Fruit fly (Drosophila melanogaster) whole organism, prepupa: ENCODE results near the gene CG14421.

Source experiments
- Blimp-1 ChIP-seq: fragments of 200-800 bp; sonication (Bioruptor generic); optimal IDR thresholded peaks from 3 replicates; lab custom pipeline; 2017; ENCODE audit warnings: missing biosample characterization, missing genetic modification characterization, mild to moderate bottlenecking, moderate library complexity, missing genetic modification reagents
- CG10631 ChIP-seq: fragments of 200-800 bp; sonication (Bioruptor generic); optimal IDR thresholded peaks from 2 replicates; lab custom pipeline; 2016; ENCODE audit warnings: missing biosample characterization, missing genetic modification characterization
- CG10669 ChIP-seq: fragments of 200-800 bp; sonication (Bioruptor generic); optimal IDR thresholded peaks from 3 replicates; lab custom pipeline; 2018; ENCODE audit warnings: missing biosample characterization, mild to moderate bottlenecking, missing genetic modification characterization, moderate library complexity
- CG11294 ChIP-seq: fragments of 200-800 bp; sonication (Bioruptor generic); IDR thresholded peaks from 2 replicates; pipeline ENCODE4 v1.3.6; 2022; ENCODE audit warnings: missing biosample characterization, missing genetic modification characterization
- CG11902 ChIP-seq: fragments of 200-800 bp; sonication (Bioruptor generic); optimal IDR thresholded peaks from 3 replicates; lab custom pipeline; 2016; ENCODE audit warnings: missing biosample characterization, missing genetic modification characterization
- CG15336 ChIP-seq: fragments of 200-800 bp; sonication (Bioruptor generic); IDR thresholded peaks from 2 replicates; pipeline ENCODE4 v1.3.6; 2022; ENCODE audit warnings: missing biosample characterization, missing genetic modification characterization
- CG16779 ChIP-seq: fragments of 200-800 bp; sonication (Bioruptor generic); optimal IDR thresholded peaks from 3 replicates; lab custom pipeline; 2017; ENCODE audit warnings: missing biosample characterization, mild to moderate bottlenecking, missing genetic modification characterization
- CG3032 ChIP-seq: fragments of 200-800 bp; optimal IDR thresholded peaks from 2 replicates; lab custom pipeline; 2019; ENCODE audit warnings: missing biosample characterization, mild to moderate bottlenecking, missing genetic modification characterization, moderate library complexity
- CG31627 ChIP-seq: fragments of 200-800 bp; sonication (Bioruptor generic); optimal IDR thresholded peaks from 3 replicates; lab custom pipeline; 2016; ENCODE audit warnings: missing biosample characterization, missing genetic modification characterization
- CG6163 ChIP-seq: fragments of 200-800 bp; sonication (Bioruptor generic); IDR thresholded peaks from 3 replicates; pipeline ENCODE4 v1.3.6; 2022; ENCODE audit warnings: missing biosample characterization, missing genetic modification characterization
- CG6276 ChIP-seq: fragments of 200-800 bp; sonication (Bioruptor generic); optimal IDR thresholded peaks from 2 replicates; lab custom pipeline; 2017; ENCODE audit warnings: missing biosample characterization, mild to moderate bottlenecking, missing genetic modification characterization
- CG6792 ChIP-seq: fragments of 200-800 bp; sonication (Bioruptor generic); optimal IDR thresholded peaks from 3 replicates; lab custom pipeline; 2016; ENCODE audit warnings: missing biosample characterization, missing genetic modification characterization
- CG6854 ChIP-seq: fragments of 200-800 bp; sonication (Bioruptor generic); optimal IDR thresholded peaks from 2 replicates; lab custom pipeline; 2017; ENCODE audit warnings: missing biosample characterization, mild to moderate bottlenecking, missing genetic modification characterization
- CG7368 ChIP-seq: fragments of 200-800 bp; sonication (Bioruptor generic); optimal IDR thresholded peaks from 3 replicates; lab custom pipeline; 2016; ENCODE audit warnings: missing biosample characterization, missing genetic modification characterization
- CG8119 ChIP-seq: fragments of 200-800 bp; sonication (Bioruptor generic); IDR thresholded peaks from 3 replicates; pipeline ENCODE4 v1.3.6; 2022; ENCODE audit warnings: missing biosample characterization, missing genetic modification characterization
- CG9139 ChIP-seq: fragments of 200-800 bp; sonication (Bioruptor generic); optimal IDR thresholded peaks from 3 replicates; lab custom pipeline; 2017; ENCODE audit warnings: missing biosample characterization, mild to moderate bottlenecking, missing genetic modification characterization
- Eip78C ChIP-seq: fragments of 200-800 bp; sonication (Bioruptor generic); peaks from one replicate; lab custom pipeline; 2016; ENCODE audit warnings: missing biosample characterization, missing genetic modification characterization
- Eip93F ChIP-seq: fragments of 200-800 bp; sonication (Bioruptor generic); optimal IDR thresholded peaks from 2 replicates; lab custom pipeline; 2016; ENCODE audit warnings: missing biosample characterization, mild to moderate bottlenecking, missing genetic modification characterization
- Ets21C ChIP-seq: fragments of 200-800 bp; sonication (Bioruptor generic); optimal IDR thresholded peaks from 3 replicates; lab custom pipeline; 2016; ENCODE audit warnings: missing biosample characterization, missing genetic modification characterization
- Gug ChIP-seq: fragments of 200-800 bp; sonication (Bioruptor generic); IDR thresholded peaks from 2 replicates; pipeline ENCODE4 v1.3.6; 2022; ENCODE audit warnings: missing biosample characterization, missing genetic modification characterization
- Hr38 ChIP-seq: sonication (Bioruptor generic); optimal IDR thresholded peaks from 2 replicates; lab custom pipeline; 2016; ENCODE audit warnings: missing biosample characterization, missing genetic modification characterization
- Hr39 ChIP-seq: fragments of 200-800 bp; sonication (Bioruptor generic); optimal IDR thresholded peaks from 2 replicates; lab custom pipeline; 2016; ENCODE audit warnings: missing biosample characterization, missing genetic modification characterization
- Hr4 ChIP-seq: fragments of 200-800 bp; sonication (Bioruptor generic); optimal IDR thresholded peaks from 3 replicates; lab custom pipeline; 2016; ENCODE audit warnings: missing biosample characterization, missing genetic modification characterization
- Met ChIP-seq: fragments of 200-800 bp; sonication (Bioruptor generic); optimal IDR thresholded peaks from 3 replicates; lab custom pipeline; 2016; ENCODE audit warnings: missing biosample characterization, missing genetic modification characterization
- Sox102F ChIP-seq: fragments of 200-800 bp; sonication (Bioruptor generic); optimal IDR thresholded peaks from 2 replicates; lab custom pipeline; 2016; ENCODE audit warnings: missing biosample characterization, mild to moderate bottlenecking, missing genetic modification characterization
- Sox15 ChIP-seq: fragments of 200-800 bp; sonication (Bioruptor generic); optimal IDR thresholded peaks from 3 replicates; lab custom pipeline; 2016; ENCODE audit warnings: missing biosample characterization, missing genetic modification characterization
- achi ChIP-seq: fragments of 200-800 bp; sonication (Bioruptor generic); optimal IDR thresholded peaks from 3 replicates; lab custom pipeline; 2016; ENCODE audit warnings: missing biosample characterization, missing genetic modification characterization
- acj6 ChIP-seq: fragments of 200-800 bp; sonication (Bioruptor generic); optimal IDR thresholded peaks from 3 replicates; lab custom pipeline; 2016; ENCODE audit warnings: missing biosample characterization, missing genetic modification characterization
- cyc ChIP-seq: fragments of 200-800 bp; sonication (Bioruptor generic); optimal IDR thresholded peaks from 3 replicates; lab custom pipeline; 2016; ENCODE audit warnings: missing biosample characterization, missing genetic modification characterization
- dac ChIP-seq: fragments of 200-800 bp; sonication (Bioruptor generic); optimal IDR thresholded peaks from 2 replicates; lab custom pipeline; 2017; ENCODE audit warnings: missing biosample characterization, mild to moderate bottlenecking, missing genetic modification characterization
- dsx ChIP-seq: fragments of 200-800 bp; optimal IDR thresholded peaks from 3 replicates; lab custom pipeline; 2019; ENCODE audit warnings: missing biosample characterization, mild to moderate bottlenecking, missing genetic modification characterization, moderate library complexity; ENCODE audit not compliant: poor library complexity, severe bottlenecking
- eg ChIP-seq: fragments of 200-800 bp; sonication (Bioruptor generic); IDR thresholded peaks from 3 replicates; pipeline ENCODE4 v1.3.6; 2022; ENCODE audit warnings: missing biosample characterization, missing genetic modification characterization
- fd59A ChIP-seq: fragments of 200-800 bp; sonication (Bioruptor generic); optimal IDR thresholded peaks from 2 replicates; lab custom pipeline; 2017; ENCODE audit warnings: missing biosample characterization, mild to moderate bottlenecking, missing genetic modification characterization, missing genetic modification reagents
- fd85E ChIP-seq: fragments of 200-800 bp; sonication (Bioruptor generic); optimal IDR thresholded peaks from 3 replicates; lab custom pipeline; 2016; ENCODE audit warnings: missing biosample characterization, missing genetic modification characterization
- pdm3 ChIP-seq: fragments of 200-800 bp; sonication (Bioruptor generic); optimal IDR thresholded peaks from 3 replicates; lab custom pipeline; 2016; ENCODE audit warnings: missing biosample characterization, missing genetic modification characterization
- salr ChIP-seq, 2 experiments: fragments of 200-800 bp; sonication (Bioruptor generic); optimal IDR thresholded peaks; 3 replicates each; lab custom pipeline; 2016 to 2018; ENCODE audit warnings: missing biosample characterization in 2 of 2, missing genetic modification characterization in 2 of 2, mild to moderate bottlenecking in 1 of 2
- spab ChIP-seq: fragments of 200-800 bp; sonication (Bioruptor generic); optimal IDR thresholded peaks from 2 replicates; lab custom pipeline; 2017; ENCODE audit warnings: missing biosample characterization, mild to moderate bottlenecking, missing genetic modification characterization, missing genetic modification reagents
- ss ChIP-seq, 2 experiments: fragments of 200-800 bp; sonication (Bioruptor generic); optimal IDR thresholded peaks; 2 replicates in 1 of 2; 3 replicates in 1 of 2; lab custom pipeline; 2017 to 2018; ENCODE audit warnings: mild to moderate bottlenecking in 2 of 2, missing biosample characterization in 2 of 2, missing genetic modification characterization in 2 of 2, moderate library complexity in 1 of 2
- topi ChIP-seq: fragments of 200-800 bp; sonication (Bioruptor generic); optimal IDR thresholded peaks from 3 replicates; lab custom pipeline; 2016; ENCODE audit warnings: missing biosample characterization, missing genetic modification characterization
- vri ChIP-seq: fragments of 200-800 bp; sonication (Bioruptor generic); optimal IDR thresholded peaks from 3 replicates; lab custom pipeline; 2016; ENCODE audit warnings: missing biosample characterization, mild to moderate bottlenecking, missing genetic modification characterization

CG14421 gene

DNA sequence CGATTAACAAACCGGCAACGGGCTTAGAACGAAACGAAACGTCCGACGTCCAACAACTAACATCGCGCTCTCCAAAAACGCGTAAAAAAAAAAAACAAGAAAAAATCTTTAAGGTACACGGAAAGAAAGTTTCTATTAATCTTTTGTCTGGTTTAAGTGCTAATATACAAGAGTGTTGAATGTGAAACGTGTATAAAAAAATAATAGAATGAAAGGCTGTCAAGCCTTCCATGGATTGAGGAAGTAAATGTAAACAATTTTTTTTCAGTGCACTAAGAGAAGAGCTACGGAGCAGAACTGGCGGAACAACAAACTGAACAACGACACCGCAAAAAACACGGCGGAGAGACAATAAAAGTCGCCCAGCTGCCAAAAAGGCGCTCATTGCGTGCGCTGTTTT is 21.5 kb upstream of the CG14421 start, which contains the start of gene CG3588 (continued):
- TF ChIP-seq CG15336 (GFP tag; lab: Robert Waterston, UW) (no peak), fd59A (GFP tag; lab: Kevin White, UChicago) (no peak), Eip78C (GFP tag; lab: Kevin White, UChicago) (peak; percentile 57), Hr4 (GFP tag; lab: Kevin White, UChicago) (no peak), salr (GFP tag; optimal IDR thresholded peaks at IDR 0.05; lab: Kevin White, UChicago) (no peak), CG11902 (peak; percentile 3), fd85E (GFP tag; lab: Kevin White, UChicago) (no peak), topi (GFP tag; lab: Kevin White, UChicago) (peak; percentile 40), CG10631 (GFP tag; lab: Kevin White, UChicago) (no peak), CG3032 (tag; lab: Kevin White, UChicago) (no peak), spab (GFP tag; lab: Kevin White, UChicago) (no peak), CG9139 (GFP tag; lab: Kevin White, UChicago) (no peak), CG31627 (GFP tag; lab: Kevin White, UChicago) (peak; percentile 36), Ets21C (GFP tag; lab: Kevin White, UChicago) (peak; percentile 22), CG10669 (no peak), Sox102F (GFP tag; lab: Kevin White, UChicago) (no peak), CG11294 (GFP tag; lab: Robert Waterston, UW) (no peak), Hr39 (peak; percentile 40), Eip93F (GFP tag; lab: Kevin White, UChicago) (no peak), eg (GFP tag; lab: Robert Waterston, UW) (0 out of 3 replicates have a peak, but pooled peaks have one; percentile 26), vri (GFP tag; lab: Kevin White, UChicago) (peak; percentile 4), Hr38 (GFP tag; lab: Kevin White, UChicago) (no peak), CG8119 (GFP tag; lab: Robert Waterston, UW) (no peak)

DNA sequence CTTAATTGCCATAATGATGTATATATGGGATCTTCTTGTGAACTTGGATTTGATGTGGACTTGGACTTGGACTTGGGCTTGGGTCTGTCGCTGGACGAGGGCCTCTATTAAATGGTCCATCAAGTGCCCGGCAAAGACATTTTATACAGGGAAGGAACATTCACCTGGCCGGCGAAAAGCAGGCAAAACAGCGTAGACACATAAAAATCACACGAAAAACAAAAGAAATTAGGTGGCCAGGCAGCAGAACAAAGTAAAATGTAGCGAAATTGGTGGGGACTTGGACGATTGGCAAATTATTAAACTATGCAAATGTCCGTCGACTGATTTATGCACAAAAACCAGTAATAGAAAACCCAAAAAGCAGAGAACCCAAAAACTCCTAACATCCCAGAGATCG is 14.1 kb upstream of the CG14421 start, which contains the start of gene CG14424:
CG14424 (minus strand) TSS at position 101 of the 400 bp plus-strand sequence.
- TF ChIP-seq ss (GFP tag; optimal IDR thresholded peaks at IDR 0.05; lab: Kevin White, UChicago): no peak
- no peak for TF ChIP-seq Sox15 (GFP tag; lab: Kevin White, UChicago)
- no peak for TF ChIP-seq acj6 (GFP tag; lab: Kevin White, UChicago)
- TF ChIP-seq CG6792 (GFP tag; lab: Kevin White, UChicago): no peak
- TF ChIP-seq CG6854: no peak
- no peak for TF ChIP-seq Sox102F (GFP tag; lab: Kevin White, UChicago)

DNA sequence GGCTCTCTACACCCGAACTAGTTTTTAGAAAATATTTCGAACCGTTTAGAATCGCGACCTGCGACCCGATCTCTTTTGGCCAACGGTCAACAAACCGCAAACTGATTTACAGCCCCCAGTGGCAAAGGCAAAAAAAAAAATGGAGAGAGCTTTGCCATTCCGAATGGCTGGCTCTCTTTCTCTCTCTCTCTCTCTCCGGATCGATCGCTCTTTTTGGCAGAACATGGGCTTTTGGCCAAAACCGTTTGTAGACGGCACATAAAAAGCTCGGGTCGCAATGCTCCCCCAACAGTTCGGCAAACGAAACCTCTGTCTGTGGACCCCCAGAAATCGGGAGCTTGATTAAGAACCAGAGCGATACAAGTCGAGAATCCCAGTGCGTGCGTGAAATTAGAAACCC is 11.7 kb upstream of the CG14421 start, which contains the start of gene CG32793:
CG32793 (plus strand) TSS at position 301 of the 400 bp plus-strand sequence.
- TF ChIP-seq CG8119 (GFP tag; lab: Robert Waterston, UW): no peak
- TF ChIP-seq dsx (GFP tag; lab: Kevin White, UChicago): no peak
- no peak for TF ChIP-seq CG6163 (GFP tag; lab: Robert Waterston, UW)
- no peak for TF ChIP-seq Eip93F (GFP tag; lab: Kevin White, UChicago)
- no peak for TF ChIP-seq dac (GFP tag; lab: Kevin White, UChicago)
- TF ChIP-seq CG16779 (tag; lab: Kevin White, UChicago): no peak

DNA sequence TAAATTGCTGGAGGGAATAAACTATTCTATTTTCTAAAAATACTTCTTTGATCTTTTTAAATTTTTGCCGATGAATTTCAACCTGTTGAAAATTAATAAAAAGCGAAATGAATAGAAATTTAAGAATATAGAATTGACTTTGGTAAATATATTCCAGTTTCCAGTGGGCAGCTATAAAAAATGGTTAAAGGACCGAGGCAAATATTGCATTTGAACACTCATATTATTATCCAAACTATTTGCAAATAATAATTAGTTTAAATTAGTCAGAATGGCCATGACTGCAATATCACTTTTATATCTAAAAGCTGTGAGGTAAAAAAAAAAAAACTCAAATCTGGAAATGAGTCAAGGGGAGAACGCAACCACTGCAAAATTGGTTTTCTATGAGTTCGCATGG is 6.4 kb upstream of the CG14421 start, which contains the start of gene CG3592:
CG3592 (plus strand) TSS at position 301 of the 400 bp plus-strand sequence.
- TF ChIP-seq achi (GFP tag; lab: Kevin White, UChicago) (no peak), Met (GFP tag; lab: Kevin White, UChicago) (no peak), Blimp-1 (GFP tag; lab: Kevin White, UChicago) (no peak), pdm3 (GFP tag; lab: Kevin White, UChicago) (no peak), Gug (GFP tag; lab: Robert Waterston, UW) (no peak), dsx (GFP tag; lab: Kevin White, UChicago) (no peak), dac (GFP tag; lab: Kevin White, UChicago) (no peak), cyc (GFP tag; lab: Kevin White, UChicago) (no peak), ss (GFP tag; optimal IDR thresholded peaks at IDR 0.05; lab: Kevin White, UChicago) (no peak), CG7368 (GFP tag; lab: Kevin White, UChicago) (no peak), CG15336 (GFP tag; lab: Robert Waterston, UW) (no peak), CG6276 (no peak), Eip93F (GFP tag; lab: Kevin White, UChicago) (no peak)
